Worm (Caenorhabditis elegans) whole organism, mixed stage, embryonic: ENCODE measurements around the gene sup-1.

Experiments used
- blmp-1 ChIP-seq: fragments of 150-350 bp; optimal IDR thresholded peaks from 2 replicates; lab custom pipeline; 2014; ENCODE audit warnings: missing biosample characterization, missing genetic modification characterization
- lsy-2 ChIP-seq: fragments of 150-350 bp; optimal IDR thresholded peaks from 2 replicates; lab custom pipeline; 2014; ENCODE audit warnings: missing biosample characterization, missing genetic modification characterization
- mep-1 ChIP-seq: fragments of 150-350 bp; optimal IDR thresholded peaks from 2 replicates; lab custom pipeline; 2017; ENCODE audit warnings: missing biosample characterization, missing genetic modification reagents, missing genetic modification characterization, inconsistent platforms
- nhr-28 ChIP-seq: fragments of 150-350 bp; optimal IDR thresholded peaks from 2 replicates; lab custom pipeline; 2014; ENCODE audit warnings: missing biosample characterization, missing genetic modification characterization

- TF ChIP-seq blmp-1 (tag; lab: Kevin White, UChicago) (no peak), nhr-28 (tag; lab: Kevin White, UChicago) (no peak), mep-1 (tag; lab: Kevin White, UChicago) (no peak), lsy-2 (tag; lab: Kevin White, UChicago) (no peak)
Measured at ce11 chrIII:11692380-11692779, 45.0 kb downstream of the sup-1 start.
